Worm (Caenorhabditis elegans): ENCODE results near the gene F59B10.4.

Gene F59B10.4

DNA sequence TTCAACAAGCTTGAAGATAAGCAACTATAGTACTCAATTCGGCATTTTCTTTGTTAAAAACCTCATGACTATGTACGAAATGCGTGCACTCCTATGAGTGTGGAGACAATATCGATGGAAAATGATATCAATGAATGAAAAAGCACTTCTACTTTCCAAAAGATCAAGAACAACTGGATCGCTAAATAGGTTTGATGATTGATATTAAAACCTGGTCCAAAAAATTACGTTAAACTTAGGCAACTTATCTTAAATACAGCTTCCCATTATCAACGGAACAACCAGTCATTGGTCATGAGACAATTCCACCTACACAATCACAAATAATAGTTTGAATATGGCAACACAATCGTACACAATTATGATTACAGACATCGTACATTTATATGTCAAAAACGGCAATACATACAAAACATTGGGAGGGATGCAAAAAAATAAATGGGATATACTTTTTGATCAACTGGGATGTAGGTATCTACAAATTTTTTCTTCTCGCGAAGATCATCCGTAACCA lies 40.8 kb upstream of the F59B10.4 start (continued):
- TF ChIP-seq sptf-2 (GFP tag; optimal IDR thresholded peaks at IDR 0.05) (no peak), somi-1 (GFP tag; optimal IDR thresholded peaks at IDR 0.05) (no peak), F49E8.2 (tag; optimal IDR thresholded peaks at IDR 0.05; ENCODE audit: insufficient read depth) (peak; percentile 81), ceh-27 (GFP tag; optimal IDR thresholded peaks at IDR 0.05) (peak; percentile 1)

DNA sequence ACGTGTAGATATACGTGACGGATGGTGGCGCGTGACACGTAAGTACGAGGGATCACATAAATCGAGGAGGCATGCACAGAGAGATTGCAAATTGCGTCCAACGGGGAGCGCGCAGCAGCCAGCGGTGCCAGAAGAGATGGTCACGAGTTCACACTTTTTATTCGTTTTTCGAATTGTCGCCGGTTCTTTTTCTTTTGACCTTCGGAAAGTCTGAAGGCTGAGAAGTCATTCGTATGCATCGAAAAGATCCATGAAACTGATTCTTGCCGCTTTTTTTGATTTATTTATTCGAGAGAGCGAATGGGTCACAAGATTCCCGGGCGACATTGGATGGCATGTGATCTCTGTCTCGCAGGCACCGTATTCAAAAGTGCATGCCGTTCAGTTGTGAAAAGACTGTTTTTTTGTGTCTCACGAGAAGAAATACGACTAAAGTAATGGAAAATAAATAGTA lies 40.1 kb upstream of the F59B10.4 start:
- TF ChIP-seq somi-1 (GFP tag; optimal IDR thresholded peaks at IDR 0.05) = peak; percentile 43
- TF ChIP-seq sea-2 (GFP tag; IDR thresholded peaks at IDR 0.05) = no peak
- TF ChIP-seq F22D6.2 (tag; optimal IDR thresholded peaks at IDR 0.05) = no peak
- TF ChIP-seq die-1 (tag; optimal IDR thresholded peaks at IDR 0.05) = no peak
- TF ChIP-seq gei-17 (GFP tag; optimal IDR thresholded peaks at IDR 0.05) = no peak
- TF ChIP-seq ama-1 (optimal IDR thresholded peaks at IDR 0.05) = no peak
- no peak for TF ChIP-seq ama-1 (GFP tag; optimal IDR thresholded peaks at IDR 0.05)
- TF ChIP-seq zfh-2 (GFP tag; conservative IDR thresholded peaks at IDR 0.05) = peak; percentile 78
- TF ChIP-seq nhr-80 (tag; optimal IDR thresholded peaks at IDR 0.05) = no peak
- 0 out of 2 replicates have a peak, but pooled peaks have one; percentile 24 for TF ChIP-seq Y95B8A.8 (GFP tag; IDR thresholded peaks at IDR 0.05)
- TF ChIP-seq snpc-4 (GFP tag; optimal IDR thresholded peaks at IDR 0.05) = no peak
- peak in 1 of 4 experiments; percentile 39 for TF ChIP-seq snpc-4 (tag; optimal IDR thresholded peaks at IDR 0.05)
- no peak for TF ChIP-seq ccch-3 (GFP tag; optimal IDR thresholded peaks at IDR 0.05)
- no peak for TF ChIP-seq hlh-12 (tag; optimal IDR thresholded peaks at IDR 0.05)
- no peak for TF ChIP-seq cebp-2 (GFP tag; IDR thresholded peaks at IDR 0.05)
- TF ChIP-seq mes-4 (tag; optimal IDR thresholded peaks at IDR 0.05) = no peak
- TF ChIP-seq nfya-2 (GFP tag; IDR thresholded peaks at IDR 0.05) = no peak
- no peak for TF ChIP-seq ztf-18 (tag; optimal IDR thresholded peaks at IDR 0.05)
- no peak for TF ChIP-seq lag-1 (GFP tag; IDR thresholded peaks at IDR 0.05)
- peak; percentile 37 for TF ChIP-seq attf-5 (GFP tag; optimal IDR thresholded peaks at IDR 0.05)
- TF ChIP-seq D2030.7 (GFP tag; IDR thresholded peaks at IDR 0.05) = no peak
- no peak for TF ChIP-seq pbrm-1 (GFP tag; IDR thresholded peaks at IDR 0.05)
- TF ChIP-seq hsf-1 (GFP tag; IDR thresholded peaks at IDR 0.05) = 0 out of 2 replicates have a peak, but pooled peaks have one; percentile 13
- no peak for TF ChIP-seq attf-6 (GFP tag; IDR thresholded peaks at IDR 0.05)
- TF ChIP-seq chd-7 (tag; optimal IDR thresholded peaks at IDR 0.05) = peak; percentile 38
- no peak for TF ChIP-seq cebp-1 (GFP tag; IDR thresholded peaks at IDR 0.05)
- TF ChIP-seq cebp-1 (tag; optimal IDR thresholded peaks at IDR 0.05) = peak; percentile 74
- TF ChIP-seq ceh-27 (GFP tag; optimal IDR thresholded peaks at IDR 0.05) = no peak
- no peak for TF ChIP-seq attf-3 (GFP tag; conservative IDR thresholded peaks at IDR 0.05)
- TF ChIP-seq C06A6.2 (GFP tag; conservative IDR thresholded peaks at IDR 0.05) = peak; percentile 48
- TF ChIP-seq aptf-2 (GFP tag; conservative IDR thresholded peaks at IDR 0.05) = no peak
- no peak for TF ChIP-seq snpc-3.4 (tag; optimal IDR thresholded peaks at IDR 0.05)
- TF ChIP-seq C17E4.6 (GFP tag; IDR thresholded peaks at IDR 0.05) = no peak
- TF ChIP-seq nhr-90 (tag; optimal IDR thresholded peaks at IDR 0.05) = no peak
- TF ChIP-seq F57A8.1 (GFP tag; optimal IDR thresholded peaks at IDR 0.05) = no peak
- no peak for TF ChIP-seq Y53G8AR.9 (GFP tag; conservative IDR thresholded peaks at IDR 0.05)
- TF ChIP-seq mel-28 (tag; optimal IDR thresholded peaks at IDR 0.05; ENCODE audit: borderline replicate concordance) = no peak
- no peak for TF ChIP-seq ceh-58 (GFP tag; IDR thresholded peaks at IDR 0.05)
- no peak for TF ChIP-seq Y56A3A.18 (GFP tag; IDR thresholded peaks at IDR 0.05)
- 0 out of 2 replicates have a peak, but pooled peaks have one; percentile 4 for TF ChIP-seq bed-1 (GFP tag; IDR thresholded peaks at IDR 0.05)
- TF ChIP-seq hlh-26 (GFP tag; conservative IDR thresholded peaks at IDR 0.05) = no peak
- TF ChIP-seq madf-3 (GFP tag; IDR thresholded peaks at IDR 0.05) = no peak
- no peak; the same call in 1 of the 2 replicates for TF ChIP-seq B0336.3 (GFP tag; IDR thresholded peaks at IDR 0.05)
- TF ChIP-seq nhr-120 (GFP tag; IDR thresholded peaks at IDR 0.05) = no peak
- TF ChIP-seq Y67H2A.10 (GFP tag; conservative IDR thresholded peaks at IDR 0.05) = no peak
- TF ChIP-seq lin-26 (GFP tag; IDR thresholded peaks at IDR 0.05) = peak; percentile 28; the same call in 1 of the 2 replicates
